Worm (Caenorhabditis elegans) whole organism, L2 larva: ENCODE results near the gene F59A1.18.

Experiments used
- aly-2 ChIP-seq: fragments of 150-350 bp; optimal IDR thresholded peaks from 2 replicates; lab custom pipeline; 2014; ENCODE audit warnings: missing biosample characterization, missing genetic modification characterization
- fos-1 ChIP-seq: fragments of 150-350 bp; optimal IDR thresholded peaks from 2 replicates; lab custom pipeline; 2014; ENCODE audit warnings: missing biosample characterization, missing genetic modification characterization
- gmeb-1 ChIP-seq: fragments of 150-350 bp; optimal IDR thresholded peaks from 2 replicates; lab custom pipeline; 2014; ENCODE audit warnings: missing biosample characterization, missing genetic modification characterization
- lin-13 ChIP-seq: fragments of 150-350 bp; optimal IDR thresholded peaks from 2 replicates; lab custom pipeline; 2014; ENCODE audit warnings: missing biosample characterization, missing genetic modification reagents, missing genetic modification characterization
- lin-39 ChIP-seq: fragments of 150-350 bp; optimal IDR thresholded peaks from 2 replicates; lab custom pipeline; 2014; ENCODE audit warnings: missing biosample characterization, missing genetic modification reagents, missing genetic modification characterization
- mab-5 ChIP-seq: fragments of 150-350 bp; optimal IDR thresholded peaks from 2 replicates; lab custom pipeline; 2014; ENCODE audit warnings: missing biosample characterization, missing genetic modification characterization
- mdl-1 ChIP-seq, 2 experiments: fragments of 150-350 bp in 1 of 2; sonication (generic microtip) in 1 of 2; optimal IDR thresholded peaks; 2 replicates each; lab custom pipeline; 2017; ENCODE audit warnings: missing biosample characterization in 2 of 2, missing genetic modification characterization in 2 of 2
- nhr-25 ChIP-seq: fragments of 150-350 bp; sonication (generic microtip); optimal IDR thresholded peaks from 3 replicates; lab custom pipeline; 2014; ENCODE audit warnings: missing biosample characterization, missing genetic modification characterization
- snpc-4 ChIP-seq: fragments of 150-350 bp; optimal IDR thresholded peaks from 2 replicates; lab custom pipeline; 2014; ENCODE audit warnings: missing biosample characterization, missing genetic modification characterization
- unc-62 ChIP-seq: fragments of 150-350 bp; optimal IDR thresholded peaks from 2 replicates; lab custom pipeline; 2014; ENCODE audit warnings: missing biosample characterization, missing genetic modification reagents, missing genetic modification characterization
- zag-1 ChIP-seq: fragments of 150-350 bp; optimal IDR thresholded peaks from 2 replicates; lab custom pipeline; 2014; ENCODE audit warnings: missing biosample characterization, missing genetic modification characterization
- ztf-11 ChIP-seq: sonication (generic microtip); optimal IDR thresholded peaks from 2 replicates; lab custom pipeline; 2017; ENCODE audit warnings: missing biosample characterization, missing genetic modification characterization

DNA sequence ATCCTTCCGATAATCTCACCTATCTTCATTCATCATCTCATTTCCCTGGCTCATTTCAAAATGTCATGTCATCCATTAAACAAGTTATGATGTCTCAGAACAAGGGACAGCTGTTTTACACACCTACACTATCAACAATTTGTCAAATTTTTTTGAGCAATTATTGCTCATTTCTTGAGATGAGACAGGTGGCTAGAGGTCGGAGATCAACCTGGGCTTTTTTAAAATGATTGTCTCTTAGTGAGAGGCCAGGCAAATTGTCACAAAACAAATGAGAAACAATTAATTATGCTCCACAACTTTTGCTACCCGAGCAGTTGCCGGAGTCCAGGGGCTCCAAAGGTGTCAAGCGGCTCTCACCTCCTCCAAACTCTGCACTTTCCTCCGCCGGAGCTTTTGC is 42.0 kb upstream of the F59A1.18 start:
- TF ChIP-seq lin-39, result no peak
- TF ChIP-seq snpc-4 (tag; lab: Kevin White, UChicago), result no peak
- no peak for TF ChIP-seq nhr-25
- TF ChIP-seq zag-1, result no peak
- TF ChIP-seq unc-62 (GFP tag; lab: Kevin White, UChicago), result no peak
- no peak for TF ChIP-seq gmeb-1 (tag; lab: Kevin White, UChicago)
- TF ChIP-seq lin-13 (GFP tag; lab: Kevin White, UChicago), result no peak
- TF ChIP-seq ztf-11 (tag; lab: Kevin White, UChicago), result no peak
- TF ChIP-seq fos-1, result no peak
- TF ChIP-seq mab-5 (tag; lab: Kevin White, UChicago), result peak; percentile 37
- TF ChIP-seq aly-2 (tag; lab: Kevin White, UChicago), result no peak
- no peak for TF ChIP-seq mdl-1 (tag; optimal IDR thresholded peaks at IDR 0.05; lab: Kevin White, UChicago)
